Worm (Caenorhabditis elegans) whole organism, midembryonic: ENCODE measurements around the gene C48B4.9.

Experiments used
- cog-1 ChIP-seq: sonication (generic microtip); optimal IDR thresholded peaks from 2 replicates; lab custom pipeline; 2016; ENCODE audit warnings: missing genetic modification characterization, missing compliant biosample characterization
- flt-1 ChIP-seq: fragments of 200-800 bp; sonication (Bioruptor generic); IDR thresholded peaks from 2 replicates; pipeline ENCODE4 v1.3.6; 2022; ENCODE audit warnings: missing genetic modification characterization, missing compliant biosample characterization

DNA sequence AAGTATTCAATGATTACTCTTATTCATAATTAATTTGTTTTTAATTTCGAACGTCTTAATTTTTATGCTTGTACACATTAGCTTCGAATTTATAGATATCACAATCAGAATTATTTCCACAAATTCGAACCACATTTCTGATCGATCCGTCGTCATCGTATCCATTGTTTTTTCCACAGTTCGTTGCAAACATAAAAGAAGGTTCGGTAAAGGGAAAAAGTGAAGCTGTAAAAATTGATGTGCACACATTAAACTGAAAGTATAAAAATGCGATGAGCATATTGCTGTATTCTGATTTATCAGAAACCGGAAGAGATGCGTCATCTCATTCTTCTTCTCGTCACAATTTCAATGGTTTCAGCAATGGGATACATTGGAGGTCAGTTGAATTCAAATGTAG lies 33.9 kb upstream of the C48B4.9 start, which contains the start of gene C48B4.12:
- TF ChIP-seq cog-1 (no peak), flt-1 (GFP tag; lab: Robert Waterston, UW) (no peak)
